Worm (Caenorhabditis elegans) whole organism, L2 larva: ENCODE measurements around the gene K10C2.14.
A peak's percentile ranks its signal among the peaks of the same experiment; 100 is the strongest.

Source experiments
- C34F6.9 ChIP-seq: fragments of 150-350 bp; optimal IDR thresholded peaks from 2 replicates; lab custom pipeline; 2014; ENCODE audit warnings: missing biosample characterization, missing genetic modification characterization
- F13H6.1 ChIP-seq: sonication (generic microtip); optimal IDR thresholded peaks from 2 replicates; lab custom pipeline; 2016; ENCODE audit warnings: missing genetic modification characterization, missing compliant biosample characterization
- R02D3.7 ChIP-seq: fragments of 150-350 bp; optimal IDR thresholded peaks from 2 replicates; lab custom pipeline; 2014; ENCODE audit warnings: missing biosample characterization, missing genetic modification characterization
- ZK546.5 ChIP-seq: sonication (generic microtip); optimal IDR thresholded peaks from 2 replicates; lab custom pipeline; 2017; ENCODE audit warnings: missing biosample characterization, missing genetic modification characterization
- alr-1 ChIP-seq: fragments of 150-350 bp; optimal IDR thresholded peaks from 2 replicates; lab custom pipeline; 2014; ENCODE audit warnings: missing biosample characterization, missing genetic modification characterization
- ama-1 ChIP-seq: fragments of 150-350 bp; optimal IDR thresholded peaks from 2 replicates; lab custom pipeline; 2018; ENCODE audit warnings: inconsistent platforms
- blmp-1 ChIP-seq: sonication (generic microtip); optimal IDR thresholded peaks from 2 replicates; lab custom pipeline; 2017; ENCODE audit warnings: missing genetic modification characterization, mild to moderate bottlenecking, missing compliant biosample characterization, antibody characterized with exemption, moderate library complexity; ENCODE audit not compliant: insufficient read depth
- ceh-16 ChIP-seq: fragments of 150-350 bp; optimal IDR thresholded peaks from 2 replicates; lab custom pipeline; 2014; ENCODE audit warnings: missing biosample characterization, missing genetic modification characterization
- crh-2 ChIP-seq: sonication (generic microtip); optimal IDR thresholded peaks from 2 replicates; lab custom pipeline; 2017; ENCODE audit warnings: missing biosample characterization, missing genetic modification characterization
- dmd-4 ChIP-seq: sonication (generic microtip); optimal IDR thresholded peaks from 2 replicates; lab custom pipeline; 2017; ENCODE audit warnings: missing biosample characterization, missing genetic modification characterization
- egl-27 ChIP-seq: sonication (generic microtip); optimal IDR thresholded peaks from 3 replicates; lab custom pipeline; 2017; ENCODE audit warnings: missing biosample characterization, missing genetic modification reagents, missing genetic modification characterization
- elt-1 ChIP-seq: fragments of 150-350 bp; optimal IDR thresholded peaks from 2 replicates; lab custom pipeline; 2014; ENCODE audit warnings: missing biosample characterization, missing genetic modification characterization
- elt-3 ChIP-seq: sonication (generic microtip); optimal IDR thresholded peaks from 2 replicates; lab custom pipeline; 2017; ENCODE audit warnings: missing biosample characterization, missing genetic modification characterization
- fos-1 ChIP-seq: fragments of 150-350 bp; optimal IDR thresholded peaks from 2 replicates; lab custom pipeline; 2014; ENCODE audit warnings: missing biosample characterization, missing genetic modification characterization
- gmeb-1 ChIP-seq: fragments of 150-350 bp; optimal IDR thresholded peaks from 2 replicates; lab custom pipeline; 2014; ENCODE audit warnings: missing biosample characterization, missing genetic modification characterization
- lin-11 ChIP-seq: fragments of 150-350 bp; sonication (generic microtip); optimal IDR thresholded peaks from 2 replicates; lab custom pipeline; 2014; ENCODE audit warnings: missing biosample characterization, missing genetic modification characterization, inconsistent platforms, mixed read lengths
- lin-13 ChIP-seq: fragments of 150-350 bp; optimal IDR thresholded peaks from 2 replicates; lab custom pipeline; 2014; ENCODE audit warnings: missing biosample characterization, missing genetic modification reagents, missing genetic modification characterization
- lin-39 ChIP-seq: fragments of 150-350 bp; optimal IDR thresholded peaks from 2 replicates; lab custom pipeline; 2014; ENCODE audit warnings: missing biosample characterization, missing genetic modification reagents, missing genetic modification characterization
- lsy-2 ChIP-seq, 2 experiments: fragments of 150-350 bp in 1 of 2; sonication (generic microtip) in 1 of 2; optimal IDR thresholded peaks; 2 replicates each; lab custom pipeline; 2014 to 2017; ENCODE audit warnings: missing biosample characterization in 2 of 2, missing genetic modification characterization in 2 of 2
- mab-5 ChIP-seq: fragments of 150-350 bp; optimal IDR thresholded peaks from 2 replicates; lab custom pipeline; 2014; ENCODE audit warnings: missing biosample characterization, missing genetic modification characterization
- mbf-1 ChIP-seq: sonication (generic microtip); optimal IDR thresholded peaks from 2 replicates; lab custom pipeline; 2017; ENCODE audit warnings: missing biosample characterization, missing genetic modification characterization
- mdl-1 ChIP-seq, 2 experiments: fragments of 150-350 bp in 1 of 2; sonication (generic microtip) in 1 of 2; optimal IDR thresholded peaks; 2 replicates each; lab custom pipeline; 2017; ENCODE audit warnings: missing biosample characterization in 2 of 2, missing genetic modification characterization in 2 of 2
- nhr-10 ChIP-seq: sonication (generic microtip); optimal IDR thresholded peaks from 2 replicates; lab custom pipeline; 2017; ENCODE audit warnings: missing biosample characterization, missing genetic modification characterization
- nhr-11 ChIP-seq: fragments of 150-350 bp; optimal IDR thresholded peaks from 2 replicates; lab custom pipeline; 2014; ENCODE audit warnings: missing biosample characterization, missing genetic modification characterization
- nhr-12 ChIP-seq: fragments of 150-350 bp; optimal IDR thresholded peaks from 2 replicates; lab custom pipeline; 2014; ENCODE audit warnings: missing biosample characterization, missing genetic modification characterization
- nhr-129 ChIP-seq: fragments of 150-350 bp; optimal IDR thresholded peaks from 2 replicates; lab custom pipeline; 2014; ENCODE audit warnings: missing biosample characterization, missing genetic modification characterization
- nhr-21 ChIP-seq: fragments of 150-350 bp; optimal IDR thresholded peaks from 2 replicates; lab custom pipeline; 2014; ENCODE audit warnings: missing biosample characterization, missing genetic modification characterization
- nhr-237 ChIP-seq: fragments of 150-350 bp; optimal IDR thresholded peaks from 2 replicates; lab custom pipeline; 2014; ENCODE audit warnings: missing biosample characterization, missing genetic modification characterization
- nhr-6 ChIP-seq: fragments of 150-350 bp; optimal IDR thresholded peaks from 2 replicates; lab custom pipeline; 2014; ENCODE audit warnings: missing biosample characterization, missing genetic modification characterization
- nhr-77 ChIP-seq: fragments of 150-350 bp; optimal IDR thresholded peaks from 2 replicates; lab custom pipeline; 2014; ENCODE audit warnings: missing biosample characterization, missing genetic modification characterization
- peb-1 ChIP-seq: fragments of 150-350 bp; optimal IDR thresholded peaks from 2 replicates; lab custom pipeline; 2014; ENCODE audit warnings: missing biosample characterization, missing genetic modification characterization
- sem-4 ChIP-seq: fragments of 150-350 bp; optimal IDR thresholded peaks from 2 replicates; lab custom pipeline; 2014; ENCODE audit warnings: missing biosample characterization, missing genetic modification reagents, missing genetic modification characterization
- skn-1 ChIP-seq: sonication (generic microtip); optimal IDR thresholded peaks from 2 replicates; lab custom pipeline; 2017; ENCODE audit warnings: missing biosample characterization, missing genetic modification characterization
- sma-3 ChIP-seq: sonication (generic microtip); optimal IDR thresholded peaks from 2 replicates; lab custom pipeline; 2016; ENCODE audit warnings: missing genetic modification reagents, missing genetic modification characterization, missing compliant biosample characterization
- sma-9 ChIP-seq, 2 experiments: fragments of 150-350 bp in 1 of 2; sonication (generic microtip) in 1 of 2; optimal IDR thresholded peaks; 2 replicates each; lab custom pipeline; 2014 to 2016; ENCODE audit warnings: missing genetic modification characterization in 2 of 2, mild to moderate bottlenecking in 1 of 2, missing biosample characterization in 1 of 2, missing compliant biosample characterization in 1 of 2, missing genetic modification reagents in 1 of 2, moderate library complexity in 1 of 2
- unc-62 ChIP-seq: fragments of 150-350 bp; optimal IDR thresholded peaks from 2 replicates; lab custom pipeline; 2014; ENCODE audit warnings: missing biosample characterization, missing genetic modification reagents, missing genetic modification characterization
- zag-1 ChIP-seq: fragments of 150-350 bp; optimal IDR thresholded peaks from 2 replicates; lab custom pipeline; 2014; ENCODE audit warnings: missing biosample characterization, missing genetic modification characterization
- ztf-1 ChIP-seq: fragments of 200-800 bp; sonication (Bioruptor generic); conservative IDR thresholded peaks from 2 replicates; pipeline ENCODE4 v1.3.6; 2022; ENCODE audit warnings: missing genetic modification characterization, missing compliant biosample characterization

The K10C2.14 gene

DNA sequence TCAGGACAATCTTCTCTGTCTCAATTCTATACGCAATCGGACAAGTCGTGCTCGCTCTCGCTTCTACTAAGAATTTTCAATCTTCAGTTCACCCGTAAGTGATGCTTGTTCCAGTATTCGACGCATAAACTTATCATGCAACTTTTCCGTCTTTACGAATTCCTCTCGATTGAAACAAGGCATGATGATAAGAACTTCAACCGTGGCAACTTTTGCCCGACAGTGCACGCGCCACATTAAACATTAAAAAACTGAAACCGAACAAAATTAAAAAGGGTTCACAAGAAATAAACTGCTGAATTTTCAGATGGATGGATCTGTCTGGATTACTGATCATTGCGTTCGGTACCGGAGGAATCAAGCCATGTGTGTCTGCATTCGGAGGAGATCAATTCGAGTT, 18.1 kb upstream of the K10C2.14 start:
- TF ChIP-seq fos-1 (tag; lab: Kevin White, UChicago) (peak; percentile 29), R02D3.7 (tag; lab: Kevin White, UChicago) (no peak), nhr-6 (tag; lab: Kevin White, UChicago) (no peak), nhr-237 (tag; lab: Kevin White, UChicago) (no peak)

DNA sequence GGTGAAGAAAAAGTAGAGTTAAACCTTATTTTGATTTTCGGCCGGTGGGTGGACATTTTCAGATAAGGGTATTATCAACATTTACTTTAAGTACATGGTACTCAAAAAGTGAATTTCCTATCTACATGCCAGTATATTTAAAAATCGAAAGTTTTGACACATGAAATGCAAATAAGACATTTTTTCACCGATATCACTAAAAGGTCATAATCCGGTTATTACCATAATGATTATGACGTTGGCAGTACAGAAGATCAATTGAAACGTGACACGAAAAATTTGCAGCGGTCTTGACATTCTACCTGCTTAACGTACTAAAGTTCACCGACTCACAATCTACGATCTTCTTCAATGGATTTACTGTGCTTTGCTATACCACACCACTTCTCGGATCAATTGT, 17.6 kb upstream of the K10C2.14 start:
- TF ChIP-seq nhr-237 (tag; lab: Kevin White, UChicago) (no peak), elt-3 (tag; lab: Kevin White, UChicago) (no peak), gmeb-1 (peak; percentile 17), sma-9 (GFP tag; optimal IDR thresholded peaks at IDR 0.05; lab: Kevin White, UChicago) (peak; percentile 9), sma-9 (tag; optimal IDR thresholded peaks at IDR 0.05; lab: Kevin White, UChicago) (no peak), mab-5 (tag; lab: Kevin White, UChicago) (no peak), mbf-1 (tag; lab: Kevin White, UChicago) (no peak), zag-1 (tag; lab: Kevin White, UChicago) (no peak), F13H6.1 (tag; lab: Kevin White, UChicago) (no peak), lin-13 (GFP tag; lab: Kevin White, UChicago) (no peak)

DNA sequence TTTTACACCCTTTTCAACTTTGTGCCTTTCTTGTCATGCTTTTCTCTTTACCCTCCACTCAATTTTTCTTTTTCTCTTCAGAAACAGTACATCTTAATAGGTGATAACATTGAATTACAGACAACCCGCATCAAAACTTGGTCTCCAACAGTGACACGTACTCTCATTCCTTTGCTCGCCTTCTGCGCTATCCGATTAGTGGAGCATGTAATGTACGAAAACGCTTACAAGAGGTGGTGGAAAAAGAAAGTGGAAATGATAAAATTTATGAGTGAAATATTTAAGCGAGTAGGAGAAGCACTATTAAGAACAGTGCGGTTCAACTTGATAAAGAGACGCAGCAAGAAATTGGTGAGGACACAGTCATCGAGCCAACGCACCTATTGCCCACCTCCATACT, 16.2 kb upstream of the K10C2.14 start, which contains the start of gene pept-1:
Gene pept-1 (plus strand): TSS at position 306 of the 400 bp plus-strand sequence.
- TF ChIP-seq nhr-21 (no peak), mbf-1 (tag; lab: Kevin White, UChicago) (no peak), egl-27 (tag; lab: Kevin White, UChicago) (peak; percentile 44), sma-9 (GFP tag; optimal IDR thresholded peaks at IDR 0.05; lab: Kevin White, UChicago) (peak; percentile 68), sma-9 (tag; optimal IDR thresholded peaks at IDR 0.05; lab: Kevin White, UChicago) (no peak), fos-1 (tag; lab: Kevin White, UChicago) (peak; percentile 92), R02D3.7 (tag; lab: Kevin White, UChicago) (no peak), C34F6.9 (tag; lab: Kevin White, UChicago) (no peak), F13H6.1 (tag; lab: Kevin White, UChicago) (peak; percentile 63), nhr-11 (no peak), mab-5 (tag; lab: Kevin White, UChicago) (no peak), gmeb-1 (peak; percentile 46), crh-2 (tag; lab: Kevin White, UChicago) (peak; percentile 70), peb-1 (tag; lab: Kevin White, UChicago) (no peak), unc-62 (GFP tag; lab: Kevin White, UChicago) (no peak), lsy-2 (tag; optimal IDR thresholded peaks at IDR 0.05; lab: Kevin White, UChicago) (no peak), sma-3 (GFP tag; lab: Kevin White, UChicago) (no peak)

DNA sequence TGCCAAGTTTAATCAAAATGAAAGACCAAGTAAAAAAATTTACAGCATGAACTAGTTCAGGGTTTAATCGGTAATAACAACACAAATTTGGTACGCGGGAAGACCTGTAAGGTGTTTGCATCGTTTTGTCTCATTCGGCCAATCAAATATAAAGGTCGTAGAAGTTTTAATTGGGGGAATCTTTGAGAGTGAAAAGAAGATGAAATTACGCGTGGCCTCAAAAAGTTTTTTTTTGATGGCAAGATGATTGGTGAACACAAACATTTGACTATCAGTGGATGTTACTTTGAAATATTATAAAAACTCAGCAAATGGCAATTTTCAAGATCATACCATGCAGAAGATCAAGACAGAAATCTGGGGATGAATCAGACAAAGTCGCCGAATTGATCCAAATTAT, 14.8 kb upstream of the K10C2.14 start, which contains the start of gene nas-33:
Gene nas-33 (minus strand): TSS at position 101 of the 400 bp plus-strand sequence.
- TF ChIP-seq mdl-1 (tag; optimal IDR thresholded peaks at IDR 0.05; lab: Kevin White, UChicago): no peak

DNA sequence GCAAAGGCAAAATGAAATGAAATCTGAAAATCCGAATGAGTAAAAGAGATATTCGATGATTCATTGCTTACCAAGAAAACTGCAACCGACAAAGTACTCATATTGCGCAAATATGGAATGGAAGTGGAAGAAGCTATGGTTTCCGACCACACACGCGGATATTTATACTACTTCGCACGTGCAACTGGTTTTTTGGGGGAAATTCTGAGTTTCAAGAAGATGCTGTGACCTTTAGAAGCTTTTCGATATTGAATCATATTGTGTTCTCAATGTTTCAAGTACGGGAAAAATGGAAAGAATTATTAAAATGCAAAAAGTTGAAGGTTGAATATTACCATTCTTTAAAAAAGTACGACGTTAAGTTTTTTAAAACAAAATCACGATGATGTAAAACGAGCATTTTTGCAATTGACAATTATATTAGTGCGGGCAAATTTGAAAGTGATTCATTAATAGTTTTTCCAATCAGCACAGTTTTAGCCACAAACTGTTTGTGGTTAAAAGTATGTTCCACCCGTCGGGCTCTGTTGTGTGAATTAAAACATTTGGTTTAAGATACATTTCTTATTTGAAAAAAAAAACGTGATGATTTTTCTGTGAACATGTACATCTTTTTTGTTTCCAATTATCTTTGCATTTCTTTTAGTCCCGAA, 10.6 kb upstream of the K10C2.14 start, which contains the start of the genes grl-6 and K10C2.6:
Gene grl-6 (minus strand): TSS at position 101 of the 653 bp plus-strand sequence.
Gene K10C2.6 (plus strand): TSS at position 603 of the 653 bp plus-strand sequence.
- TF ChIP-seq mab-5 (tag; lab: Kevin White, UChicago) (no peak), nhr-129 (no peak), nhr-12 (tag; lab: Kevin White, UChicago) (no peak), skn-1 (no peak), alr-1 (tag; lab: Kevin White, UChicago) (no peak), lin-13 (GFP tag; lab: Kevin White, UChicago) (no peak)

DNA sequence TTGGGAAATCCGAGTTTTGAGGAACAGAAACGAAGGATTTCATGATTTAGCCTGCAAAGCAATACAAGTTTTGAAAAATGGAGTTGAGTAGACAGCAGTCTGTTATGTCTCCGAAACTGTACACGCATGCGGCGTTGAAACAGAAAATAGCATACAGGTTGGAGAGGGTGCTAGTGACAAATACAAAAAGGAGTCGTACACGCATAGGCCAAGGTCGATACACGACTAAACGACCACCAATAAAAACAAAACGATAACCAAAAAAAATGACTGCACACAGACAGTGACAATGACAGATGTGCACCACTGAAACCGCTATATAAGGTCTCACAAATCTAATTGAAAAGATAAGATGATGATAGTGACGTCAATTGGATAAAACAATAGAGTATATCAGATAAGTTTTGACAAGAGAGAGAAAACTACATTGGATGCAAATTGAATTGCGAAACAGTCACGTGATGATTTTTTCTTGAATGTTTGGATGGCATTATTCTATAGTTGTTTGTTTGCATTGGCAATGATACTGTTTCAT, 8.6 kb upstream of the K10C2.14 start, which contains the start of gene fah-1:
Gene fah-1 (minus strand): TSS at position 51 of the 535 bp plus-strand sequence.
- TF ChIP-seq ztf-1 (GFP tag; lab: Robert Waterston, UW) (no peak), egl-27 (tag; lab: Kevin White, UChicago) (peak; percentile 56), nhr-10 (tag; lab: Kevin White, UChicago) (no peak), ceh-16 (tag; lab: Kevin White, UChicago) (no peak), mdl-1 (tag; optimal IDR thresholded peaks at IDR 0.05; lab: Kevin White, UChicago) (peak in 1 of 2 experiments; percentile 33), blmp-1 (tag; lab: Kevin White, UChicago) (peak; percentile 34), nhr-77 (tag; lab: Kevin White, UChicago) (no peak), elt-3 (tag; lab: Kevin White, UChicago) (no peak), nhr-21 (peak; percentile 58), fos-1 (tag; lab: Kevin White, UChicago) (peak; percentile 43), R02D3.7 (tag; lab: Kevin White, UChicago) (no peak), lin-11 (no peak), lin-13 (GFP tag; lab: Kevin White, UChicago) (no peak), elt-1 (tag; lab: Kevin White, UChicago) (no peak), lin-39 (tag; lab: Kevin White, UChicago) (no peak), dmd-4 (no peak), sem-4 (tag; lab: Kevin White, UChicago) (no peak), mab-5 (tag; lab: Kevin White, UChicago) (no peak), ama-1 (no peak), peb-1 (tag; lab: Kevin White, UChicago) (no peak), lsy-2 (tag; optimal IDR thresholded peaks at IDR 0.05; lab: Kevin White, UChicago) (no peak), sma-3 (GFP tag; lab: Kevin White, UChicago) (peak; percentile 89), ZK546.5 (tag; lab: Kevin White, UChicago) (no peak)
